Worm (Caenorhabditis elegans): ENCODE results near the gene arl-8.
A peak's percentile ranks its signal among the peaks of the same experiment; 100 is the strongest.
"Not testable (repeated sequence)": the region's sequence is repeated elsewhere in the genome, so short reads cannot be mapped to it uniquely, and the experiment has no call there.

The arl-8 gene

DNA sequence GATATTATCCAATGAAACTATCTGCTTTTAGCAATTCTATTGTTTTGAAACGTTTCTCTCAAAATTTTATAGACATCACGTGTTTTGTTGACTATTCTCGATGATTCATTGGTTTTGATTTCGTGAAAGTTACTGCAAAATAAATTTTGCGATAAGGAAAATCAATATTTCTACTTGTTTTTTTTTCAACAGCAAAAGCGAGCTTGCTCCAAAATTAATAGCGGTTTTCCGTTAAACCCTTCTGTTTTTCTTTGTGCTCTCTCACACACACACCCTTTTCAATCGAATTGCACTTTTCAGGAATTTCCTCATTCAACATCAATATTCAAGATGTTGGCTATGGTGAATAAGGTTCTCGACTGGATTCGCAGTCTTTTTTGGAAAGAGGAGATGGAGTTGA is at the start of gene arl-8:
Gene arl-8, plus strand, starts transcription at position 301 of the 400 bp plus-strand sequence.
- TF ChIP-seq blmp-1 (tag; optimal IDR thresholded peaks at IDR 0.05; ENCODE audit: insufficient read depth) (no peak), ama-1 (optimal IDR thresholded peaks at IDR 0.05) (peak; percentile 17), lsy-2 (tag; optimal IDR thresholded peaks at IDR 0.05) (no peak), zag-1 (tag; optimal IDR thresholded peaks at IDR 0.05) (no peak), ZK546.5 (tag; optimal IDR thresholded peaks at IDR 0.05) (no peak)

DNA sequence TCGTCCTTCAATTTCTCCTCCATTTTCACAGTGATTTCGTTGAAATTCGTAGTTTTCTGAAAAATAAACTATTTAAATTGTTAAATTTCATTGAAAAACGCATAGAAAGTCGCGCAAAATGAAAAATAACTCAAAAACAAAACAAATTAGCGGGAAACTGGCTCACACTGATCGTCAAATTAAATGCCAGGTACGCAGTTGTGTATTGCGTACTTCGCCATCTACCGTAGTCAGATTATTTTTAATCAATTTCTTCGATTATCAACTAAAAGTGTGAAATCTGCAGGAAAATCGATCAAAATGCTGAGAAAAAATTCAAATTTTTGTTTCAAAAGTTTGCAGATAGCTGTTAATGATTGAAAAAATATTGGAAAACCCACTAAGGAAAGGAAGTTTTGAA is 43.0 kb upstream of the arl-8 start, which contains the start of gene Y57G11C.499:
Gene Y57G11C.499, minus strand, starts transcription at position 23 of the 400 bp plus-strand sequence.
- TF ChIP-seq lsy-2 (tag; optimal IDR thresholded peaks at IDR 0.05) (no peak), ceh-16 (tag; optimal IDR thresholded peaks at IDR 0.05) (no peak), elt-1 (tag; optimal IDR thresholded peaks at IDR 0.05) (no peak), crh-2 (tag; optimal IDR thresholded peaks at IDR 0.05) (no peak), lin-13 (GFP tag; optimal IDR thresholded peaks at IDR 0.05) (no peak), peb-1 (tag; optimal IDR thresholded peaks at IDR 0.05) (no peak), C34F6.9 (tag; optimal IDR thresholded peaks at IDR 0.05) (no peak), egl-27 (tag; optimal IDR thresholded peaks at IDR 0.05) (no peak), gmeb-1 (tag; optimal IDR thresholded peaks at IDR 0.05) (no peak), ZK546.5 (tag; optimal IDR thresholded peaks at IDR 0.05) (no peak), sem-4 (tag; optimal IDR thresholded peaks at IDR 0.05) (no peak), ama-1 (optimal IDR thresholded peaks at IDR 0.05) (no peak), ztf-11 (tag; optimal IDR thresholded peaks at IDR 0.05) (no peak), nhr-129 (tag; optimal IDR thresholded peaks at IDR 0.05) (no peak)

DNA sequence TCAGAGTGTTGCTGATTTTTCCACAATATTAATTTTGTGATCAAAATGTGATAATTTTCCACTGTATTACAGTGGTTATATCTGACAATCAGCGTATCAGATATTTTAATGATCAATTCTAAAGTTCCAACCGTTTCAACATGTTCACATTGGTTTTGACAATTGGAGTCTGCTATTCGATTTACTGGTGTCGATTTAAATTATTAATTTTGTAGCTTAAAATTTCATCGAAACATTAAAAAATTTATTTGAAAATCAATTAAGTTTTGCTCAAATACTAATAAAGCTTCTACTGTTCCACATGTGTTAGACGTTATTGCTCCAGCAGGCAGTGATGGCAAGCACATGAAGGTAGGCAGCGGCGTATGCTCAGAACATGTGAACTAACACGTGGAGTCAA is 40.2 kb upstream of the arl-8 start:
- TF ChIP-seq ama-1 (optimal IDR thresholded peaks at IDR 0.05) (no peak), zag-1 (tag; optimal IDR thresholded peaks at IDR 0.05) (no peak), unc-55 (GFP tag; optimal IDR thresholded peaks at IDR 0.05) (no peak)

DNA sequence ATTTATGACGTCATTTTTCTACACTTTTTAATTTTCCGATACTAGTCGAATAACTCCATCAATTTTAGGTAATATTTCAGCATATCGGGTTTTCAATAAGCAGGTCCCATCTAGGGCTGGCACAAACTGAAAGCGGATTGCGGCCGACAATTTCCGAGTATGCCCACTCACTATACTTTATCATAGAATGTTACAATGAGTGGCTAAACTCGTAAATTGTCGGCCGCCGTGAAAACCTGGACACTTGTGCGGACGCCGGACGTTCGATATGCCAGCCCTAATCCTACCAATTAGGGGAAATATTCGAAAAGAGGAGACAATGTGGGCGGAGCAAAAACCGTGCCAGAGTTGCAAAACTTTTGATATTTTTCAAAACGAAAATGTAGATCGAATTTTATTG is 38.3 kb upstream of the arl-8 start:
- TF ChIP-seq snpc-4 (tag; optimal IDR thresholded peaks at IDR 0.05) (no peak), F13H6.1 (tag; optimal IDR thresholded peaks at IDR 0.05) (no peak)

DNA sequence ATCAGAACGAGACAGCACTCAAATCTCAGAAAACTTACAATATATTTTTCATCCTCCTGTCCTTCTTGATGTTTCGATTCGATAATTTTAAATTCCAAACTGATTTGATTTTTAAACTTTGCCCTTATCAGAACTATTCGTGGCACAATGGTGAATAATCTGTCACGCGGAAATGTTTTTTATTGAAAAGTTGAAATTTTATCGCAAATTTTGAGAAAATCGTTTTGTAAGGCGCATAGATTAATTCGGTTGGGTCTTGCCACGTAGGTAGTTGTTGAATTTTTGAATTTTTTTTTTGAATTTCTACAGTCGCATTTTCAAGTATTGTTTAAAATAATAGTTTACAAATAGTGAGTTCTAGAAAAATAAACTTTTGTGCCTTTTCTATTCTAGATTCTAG is 37.1 kb upstream of the arl-8 start, which contains the start of gene ptp-5.2:
Gene ptp-5.2, minus strand, starts transcription at position 101 of the 400 bp plus-strand sequence.
- TF ChIP-seq C34F6.9 (tag; optimal IDR thresholded peaks at IDR 0.05) (no peak), alr-1 (tag; optimal IDR thresholded peaks at IDR 0.05) (no peak), ztf-1 (GFP tag; conservative IDR thresholded peaks at IDR 0.05) (no peak), ztf-11 (tag; optimal IDR thresholded peaks at IDR 0.05) (no peak), R02D3.7 (tag; optimal IDR thresholded peaks at IDR 0.05) (no peak), nhr-21 (tag; optimal IDR thresholded peaks at IDR 0.05) (no peak), mdl-1 (tag; optimal IDR thresholded peaks at IDR 0.05) (no peak), ceh-16 (tag; optimal IDR thresholded peaks at IDR 0.05) (no peak), blmp-1 (tag; optimal IDR thresholded peaks at IDR 0.05; ENCODE audit: insufficient read depth) (no peak)

DNA sequence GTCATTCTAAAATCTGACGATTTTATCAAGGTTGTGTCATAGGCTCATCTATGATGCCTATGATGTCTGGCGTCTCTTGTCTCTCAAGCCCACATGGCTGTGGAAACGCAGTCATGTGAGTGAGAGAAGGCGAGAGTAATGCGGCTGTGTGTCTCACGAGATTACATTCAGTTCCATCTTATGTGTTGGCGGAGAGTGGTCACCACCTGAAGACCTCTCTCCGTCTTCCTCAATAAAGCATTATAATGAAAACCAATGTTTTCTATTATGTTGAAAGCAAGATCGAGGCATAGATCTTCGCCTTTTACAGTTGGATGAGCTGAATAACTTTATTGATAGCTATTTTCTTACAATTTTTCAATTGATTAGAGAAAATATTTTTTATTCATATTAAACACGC is 34.6 kb upstream of the arl-8 start:
- peak; percentile 20 for TF ChIP-seq mab-5 (tag; optimal IDR thresholded peaks at IDR 0.05)
- peak; percentile 82 for TF ChIP-seq C34F6.9 (tag; optimal IDR thresholded peaks at IDR 0.05)
- TF ChIP-seq F13H6.1 (tag; optimal IDR thresholded peaks at IDR 0.05) = peak; percentile 55
- TF ChIP-seq mdl-1 (tag; optimal IDR thresholded peaks at IDR 0.05) = peak; percentile 43 to 65
- peak; percentile 13 for TF ChIP-seq lin-13 (GFP tag; optimal IDR thresholded peaks at IDR 0.05)
- peak in 1 of 2 experiments; percentile 50 for TF ChIP-seq lsy-2 (tag; optimal IDR thresholded peaks at IDR 0.05)
- TF ChIP-seq crh-2 (tag; optimal IDR thresholded peaks at IDR 0.05) = peak; percentile 54
- peak; percentile 27 for TF ChIP-seq sma-3 (GFP tag; optimal IDR thresholded peaks at IDR 0.05)
- TF ChIP-seq unc-55 (GFP tag; optimal IDR thresholded peaks at IDR 0.05) = peak; percentile 61
- TF ChIP-seq ama-1 (optimal IDR thresholded peaks at IDR 0.05) = peak; percentile 65
- peak; percentile 34 for TF ChIP-seq sma-9 (GFP tag; optimal IDR thresholded peaks at IDR 0.05)
- TF ChIP-seq sma-9 (tag; optimal IDR thresholded peaks at IDR 0.05) = not testable (repeated sequence)
- peak; percentile 53 for TF ChIP-seq fos-1 (tag; optimal IDR thresholded peaks at IDR 0.05)
- peak; percentile 86 for TF ChIP-seq nhr-129 (tag; optimal IDR thresholded peaks at IDR 0.05)
- TF ChIP-seq nhr-6 (tag; optimal IDR thresholded peaks at IDR 0.05) = peak; percentile 21
- peak; percentile 57 for TF ChIP-seq nhr-21 (tag; optimal IDR thresholded peaks at IDR 0.05)
- TF ChIP-seq blmp-1 (tag; optimal IDR thresholded peaks at IDR 0.05; ENCODE audit: insufficient read depth) = peak; percentile 15

Data from whole organism, L2 larva.